Worm (Caenorhabditis elegans) whole organism, young adult: ENCODE results near the gene M117.1.

Experiments used
- B0261.1 ChIP-seq: sonication (generic microtip); optimal IDR thresholded peaks from 2 replicates; lab custom pipeline; 2016; ENCODE audit warnings: mild to moderate bottlenecking, missing genetic modification characterization, moderate library complexity, missing compliant biosample characterization
- C06A6.2 ChIP-seq: fragments of 200-800 bp; sonication (Bioruptor generic); conservative IDR thresholded peaks from 2 replicates; pipeline ENCODE4 v1.3.6; 2022; ENCODE audit warnings: missing genetic modification characterization, missing compliant biosample characterization
- D2030.7 ChIP-seq: fragments of 200-800 bp; sonication (Bioruptor generic); IDR thresholded peaks from 2 replicates; pipeline ENCODE4 v1.3.6; 2022; ENCODE audit warnings: missing genetic modification reagents, missing genetic modification characterization, missing compliant biosample characterization
- F22D6.2 ChIP-seq: sonication (generic microtip); optimal IDR thresholded peaks from 2 replicates; lab custom pipeline; 2016; ENCODE audit warnings: mild to moderate bottlenecking, missing genetic modification characterization, missing compliant biosample characterization
- F23B12.7 ChIP-seq: sonication (generic microtip); optimal IDR thresholded peaks from 2 replicates; lab custom pipeline; 2017; ENCODE audit warnings: missing genetic modification characterization, mild to moderate bottlenecking, missing compliant biosample characterization, antibody characterized with exemption, moderate library complexity; ENCODE audit not compliant: insufficient read depth
- F52B5.7 ChIP-seq: sonication (generic microtip); optimal IDR thresholded peaks from 2 replicates; lab custom pipeline; 2016; ENCODE audit warnings: mild to moderate bottlenecking, missing genetic modification characterization, missing compliant biosample characterization
- F57C9.4 ChIP-seq: sonication (generic microtip); optimal IDR thresholded peaks from 2 replicates; lab custom pipeline; 2017; ENCODE audit warnings: mild to moderate bottlenecking, missing genetic modification characterization, missing compliant biosample characterization
- T26A5.8 ChIP-seq: sonication (generic microtip); optimal IDR thresholded peaks from 2 replicates; lab custom pipeline; 2016; ENCODE audit warnings: missing genetic modification characterization, missing compliant biosample characterization
- Y53G8AR.9 ChIP-seq: fragments of 200-800 bp; sonication (Bioruptor generic); conservative IDR thresholded peaks from 2 replicates; pipeline ENCODE4 v1.3.6; 2022; ENCODE audit warnings: missing genetic modification reagents, missing genetic modification characterization, missing compliant biosample characterization
- ZK185.1 ChIP-seq: sonication (generic microtip); optimal IDR thresholded peaks from 2 replicates; lab custom pipeline; 2016; ENCODE audit warnings: mild to moderate bottlenecking, missing genetic modification characterization, missing compliant biosample characterization; ENCODE audit not compliant: poor library complexity, severe bottlenecking
- aptf-2 ChIP-seq: fragments of 200-800 bp; sonication (Bioruptor generic); conservative IDR thresholded peaks from 2 replicates; pipeline ENCODE4 v1.3.6; 2022; ENCODE audit warnings: missing genetic modification reagents, missing genetic modification characterization, missing compliant biosample characterization
- aptf-3 ChIP-seq: fragments of 200-800 bp; sonication (Bioruptor generic); IDR thresholded peaks from 2 replicates; pipeline ENCODE4 v1.3.6; 2022; ENCODE audit warnings: missing genetic modification characterization, missing compliant biosample characterization
- atf-7 ChIP-seq: sonication (generic microtip); optimal IDR thresholded peaks from 2 replicates; lab custom pipeline; 2017; ENCODE audit warnings: mild to moderate bottlenecking, missing genetic modification characterization, missing compliant biosample characterization
- attf-3 ChIP-seq: fragments of 200-800 bp; sonication (Bioruptor generic); conservative IDR thresholded peaks from 2 replicates; pipeline ENCODE4 v1.3.6; 2022; ENCODE audit warnings: missing genetic modification reagents, missing genetic modification characterization, missing compliant biosample characterization
- attf-5 ChIP-seq: fragments of 200-800 bp; sonication (Bioruptor generic); optimal IDR thresholded peaks from 2 replicates; lab custom pipeline; 2018; ENCODE audit warnings: mild to moderate bottlenecking, missing genetic modification characterization, missing compliant biosample characterization
- ccch-3 ChIP-seq: fragments of 200-800 bp; sonication (Bioruptor generic); optimal IDR thresholded peaks from 2 replicates; lab custom pipeline; 2018; ENCODE audit warnings: mild to moderate bottlenecking, missing genetic modification characterization, missing compliant biosample characterization
- cebp-1 ChIP-seq, 2 experiments: fragments of 200-800 bp in 1 of 2; sonication (Bioruptor generic) in 1 of 2; sonication (generic microtip) in 1 of 2; IDR thresholded peaks in 1 of 2; optimal IDR thresholded peaks in 1 of 2; 2 replicates each; pipeline versions ENCODE4 v1.3.6 to Lab custom; 2017 to 2022; ENCODE audit warnings: missing compliant biosample characterization in 2 of 2, missing genetic modification characterization in 2 of 2, mild to moderate bottlenecking in 1 of 2, missing genetic modification reagents in 1 of 2, moderate library complexity in 1 of 2
- ceh-40 ChIP-seq: fragments of 200-800 bp; sonication (Bioruptor generic); IDR thresholded peaks from 2 replicates; pipeline ENCODE4 v1.3.6; 2022; ENCODE audit warnings: missing genetic modification characterization, missing compliant biosample characterization
- ceh-91 ChIP-seq: fragments of 200-800 bp; sonication (Bioruptor generic); IDR thresholded peaks from 2 replicates; pipeline ENCODE4 v1.3.6; 2022; ENCODE audit warnings: missing genetic modification reagents, missing genetic modification characterization, missing compliant biosample characterization
- die-1 ChIP-seq: sonication (generic microtip); optimal IDR thresholded peaks from 2 replicates; lab custom pipeline; 2016; ENCODE audit warnings: missing genotype, mild to moderate bottlenecking, missing genetic modification characterization, missing compliant biosample characterization
- dpff-1 ChIP-seq: sonication (generic microtip); optimal IDR thresholded peaks from 2 replicates; lab custom pipeline; 2017; ENCODE audit warnings: mild to moderate bottlenecking, missing genetic modification characterization, missing compliant biosample characterization
- egl-18 ChIP-seq: fragments of 200-800 bp; sonication (Bioruptor generic); IDR thresholded peaks from 2 replicates; pipeline ENCODE4 v1.3.6; 2022; ENCODE audit warnings: missing genetic modification reagents, missing genetic modification characterization, missing compliant biosample characterization
- egl-44 ChIP-seq: fragments of 200-800 bp; sonication (Bioruptor generic); IDR thresholded peaks from 2 replicates; pipeline ENCODE4 v1.3.6; 2022; ENCODE audit warnings: missing genetic modification reagents, missing genetic modification characterization, missing compliant biosample characterization
- hlh-12 ChIP-seq: sonication (generic microtip); optimal IDR thresholded peaks from 2 replicates; lab custom pipeline; 2016; ENCODE audit warnings: missing genetic modification characterization, missing compliant biosample characterization
- hlh-26 ChIP-seq: fragments of 200-800 bp; sonication (Bioruptor generic); conservative IDR thresholded peaks from 2 replicates; pipeline ENCODE4 v1.3.6; 2022; ENCODE audit warnings: missing genetic modification reagents, missing genetic modification characterization, missing compliant biosample characterization
- hmg-1.2 ChIP-seq: fragments of 200-800 bp; sonication (Bioruptor generic); IDR thresholded peaks from 2 replicates; pipeline ENCODE4 v1.3.6; 2022; ENCODE audit warnings: missing genetic modification reagents, missing genetic modification characterization, missing compliant biosample characterization
- let-526 ChIP-seq: fragments of 200-800 bp; sonication (Bioruptor generic); IDR thresholded peaks from 2 replicates; pipeline ENCODE4 v1.3.6; 2022; ENCODE audit warnings: missing genetic modification reagents, missing genetic modification characterization, missing compliant biosample characterization
- lin-26 ChIP-seq: fragments of 200-800 bp; sonication (Bioruptor generic); IDR thresholded peaks from 2 replicates; pipeline ENCODE4 v1.3.6; 2022; ENCODE audit warnings: missing genetic modification reagents, missing genetic modification characterization, missing compliant biosample characterization
- lin-54 ChIP-seq: fragments of 200-800 bp; sonication (Bioruptor generic); optimal IDR thresholded peaks from 2 replicates; lab custom pipeline; 2018; ENCODE audit warnings: mild to moderate bottlenecking, missing genetic modification characterization, missing compliant biosample characterization
- lir-1 ChIP-seq: fragments of 200-800 bp; sonication (Bioruptor generic); conservative IDR thresholded peaks from 2 replicates; pipeline ENCODE4 v1.3.6; 2022; ENCODE audit warnings: missing genetic modification reagents, missing genetic modification characterization, missing compliant biosample characterization
- madf-3 ChIP-seq: fragments of 200-800 bp; sonication (Bioruptor generic); IDR thresholded peaks from 2 replicates; pipeline ENCODE4 v1.3.6; 2022; ENCODE audit warnings: missing genetic modification reagents, missing genetic modification characterization, missing compliant biosample characterization
- madf-6 ChIP-seq: fragments of 200-800 bp; sonication (Bioruptor generic); IDR thresholded peaks from 2 replicates; pipeline ENCODE4 v1.3.6; 2022; ENCODE audit warnings: missing genetic modification reagents, missing genetic modification characterization, missing compliant biosample characterization
- mcd-1 ChIP-seq: fragments of 200-800 bp; sonication (Bioruptor generic); IDR thresholded peaks from 2 replicates; pipeline ENCODE4 v1.3.6; 2022; ENCODE audit warnings: missing genetic modification reagents, missing genetic modification characterization, missing compliant biosample characterization
- nhr-179 ChIP-seq: sonication (generic microtip); optimal IDR thresholded peaks from 2 replicates; lab custom pipeline; 2016; ENCODE audit warnings: mild to moderate bottlenecking, missing genetic modification characterization, missing compliant biosample characterization
- nhr-27 ChIP-seq: fragments of 200-800 bp; sonication (Bioruptor generic); optimal IDR thresholded peaks from 2 replicates; lab custom pipeline; 2018; ENCODE audit warnings: mild to moderate bottlenecking, missing genetic modification characterization, moderate library complexity, missing compliant biosample characterization
- pha-4 ChIP-seq: fragments of 150-350 bp; sonication (generic microtip); optimal IDR thresholded peaks from 2 replicates; lab custom pipeline; 2014; ENCODE audit warnings: missing biosample characterization, missing genetic modification reagents, missing genetic modification characterization
- rcor-1 ChIP-seq: fragments of 200-800 bp; sonication (Bioruptor generic); IDR thresholded peaks from 2 replicates; pipeline ENCODE4 v1.3.6; 2022; ENCODE audit warnings: missing genetic modification reagents, missing genetic modification characterization, missing compliant biosample characterization
- rec-8 ChIP-seq, 2 experiments: sonication (generic microtip); optimal IDR thresholded peaks; 2 replicates each; lab custom pipeline; 2016; ENCODE audit warnings: mild to moderate bottlenecking in 2 of 2, missing genetic modification characterization in 2 of 2, missing genetic modification reagents in 2 of 2, missing genotype in 2 of 2, missing biosample characterization in 1 of 2, missing compliant biosample characterization in 1 of 2, moderate library complexity in 1 of 2
- rpc-1 ChIP-seq, 2 experiments: fragments of 150-350 bp in 1 of 2; sonication (generic microtip) in 1 of 2; optimal IDR thresholded peaks; 2 replicates each; lab custom pipeline; 2014 to 2018; ENCODE audit warnings: missing biosample characterization in 1 of 2, missing genetic modification characterization in 1 of 2, missing genetic modification reagents in 1 of 2, missing genotype in 1 of 2
- sdz-38 ChIP-seq: sonication (generic microtip); optimal IDR thresholded peaks from 2 replicates; lab custom pipeline; 2016; ENCODE audit warnings: missing genotype, missing genetic modification characterization, missing compliant biosample characterization
- snpc-4 ChIP-seq, 5 experiments: fragments of 150-350 bp in 1 of 5; sonication (generic microtip) in 4 of 5; optimal IDR thresholded peaks; 2 replicates each; lab custom pipeline; 2014 to 2018; ENCODE audit warnings: missing genetic modification characterization in 5 of 5, missing biosample characterization in 3 of 5, antibody characterized with exemption in 2 of 5, mild to moderate bottlenecking in 2 of 5, missing compliant biosample characterization in 2 of 5, missing genotype in 2 of 5, moderate library complexity in 2 of 5, missing genetic modification reagents in 1 of 5
- somi-1 ChIP-seq: fragments of 200-800 bp; sonication (Bioruptor generic); optimal IDR thresholded peaks from 2 replicates; lab custom pipeline; 2018; ENCODE audit warnings: mild to moderate bottlenecking, missing genetic modification characterization, missing compliant biosample characterization
- zim-3 ChIP-seq: sonication (generic microtip); optimal IDR thresholded peaks from 2 replicates; lab custom pipeline; 2017; ENCODE audit warnings: mild to moderate bottlenecking, missing genetic modification characterization, moderate library complexity, missing compliant biosample characterization
- ztf-26 ChIP-seq: sonication (generic microtip); optimal IDR thresholded peaks from 2 replicates; lab custom pipeline; 2017; ENCODE audit warnings: missing genetic modification characterization, missing compliant biosample characterization
- ztf-6 ChIP-seq: fragments of 200-800 bp; sonication (Bioruptor generic); IDR thresholded peaks from 2 replicates; pipeline ENCODE4 v1.3.6; 2022; ENCODE audit warnings: missing genetic modification reagents, missing genetic modification characterization, missing compliant biosample characterization

The M117.1 gene

DNA sequence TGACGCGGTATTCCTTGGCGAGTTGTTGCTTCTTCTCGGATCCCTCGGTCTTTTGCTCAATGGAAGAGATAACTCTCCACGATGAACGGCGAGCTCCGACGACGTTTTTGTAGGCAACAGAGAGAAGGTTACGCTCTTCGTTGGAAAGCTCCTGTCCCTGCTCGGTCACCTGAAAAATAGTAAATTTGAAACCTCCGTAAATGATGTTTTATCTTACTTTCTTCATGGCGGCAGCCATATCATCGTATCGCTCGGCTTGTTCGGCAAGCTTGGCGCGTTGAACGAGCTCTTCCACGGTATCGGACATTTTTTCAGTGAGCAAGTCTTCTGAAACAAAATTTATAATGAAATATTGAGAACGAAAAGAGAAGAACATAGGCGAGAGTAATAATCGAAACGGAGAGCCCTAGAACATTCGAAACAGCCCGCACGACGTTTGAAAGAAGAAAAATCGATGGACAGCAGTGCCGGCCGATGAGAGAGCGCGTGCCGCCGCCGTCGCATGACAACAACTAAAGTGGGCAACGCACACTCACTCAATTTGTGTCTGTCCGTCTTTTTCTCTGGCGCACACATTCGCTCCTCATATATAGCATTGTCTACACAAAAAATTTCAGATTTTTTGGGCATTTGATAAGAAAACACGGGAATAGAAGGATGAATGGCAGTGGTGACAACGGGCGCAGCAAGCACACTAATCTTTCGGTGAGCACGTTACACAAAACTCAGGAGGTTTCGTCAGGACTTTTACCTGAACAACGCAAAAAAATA is 7.7 kb downstream of the M117.1 start, which contains the start of the genes par-5 and M117.3 (continued):
- TF ChIP-seq snpc-4 (GFP tag; optimal IDR thresholded peaks at IDR 0.05; lab: Kevin White, UChicago), result no peak
- TF ChIP-seq snpc-4 (tag; optimal IDR thresholded peaks at IDR 0.05; lab: Kevin White, UChicago), result peak in 3 of 4 experiments; percentile 5 to 18 (median 15)
- TF ChIP-seq pha-4 (tag; lab: Kevin White, UChicago), result no peak
- TF ChIP-seq C06A6.2 (GFP tag; lab: Robert Waterston, UW), result peak; percentile 60; the same call in 1 of the 2 replicates
- no peak for TF ChIP-seq ceh-40 (GFP tag; lab: Robert Waterston, UW)
- TF ChIP-seq egl-44 (GFP tag; lab: Robert Waterston, UW), result peak; percentile 90
- TF ChIP-seq nhr-27, result no peak
- TF ChIP-seq attf-3 (GFP tag; lab: Robert Waterston, UW), result 0 out of 2 replicates have a peak, but pooled peaks have one; percentile 8
- no peak for TF ChIP-seq aptf-3 (GFP tag; lab: Robert Waterston, UW)
- no peak for TF ChIP-seq T26A5.8 (tag; lab: Kevin White, UChicago)
- peak; percentile 68 for TF ChIP-seq lin-54
- TF ChIP-seq egl-18, result 0 out of 2 replicates have a peak, but pooled peaks have one; percentile 22
- no peak for TF ChIP-seq hlh-26
- TF ChIP-seq aptf-2, result no peak
- TF ChIP-seq mcd-1 (GFP tag; lab: Robert Waterston, UW), result peak; percentile 58
- no peak for TF ChIP-seq ccch-3 (GFP tag; lab: Kevin White, UChicago)
- TF ChIP-seq D2030.7 (GFP tag; lab: Robert Waterston, UW), result peak; percentile 11; the same call in 1 of the 2 replicates
- TF ChIP-seq ZK185.1, result peak; percentile 57
- TF ChIP-seq F57C9.4, result no peak
- TF ChIP-seq rec-8 (tag; optimal IDR thresholded peaks at IDR 0.05; lab: Kevin White, UChicago), result no peak
- 0 out of 2 replicates have a peak, but pooled peaks have one; percentile 63 for TF ChIP-seq Y53G8AR.9 (GFP tag; lab: Robert Waterston, UW)
- peak; percentile 14 for TF ChIP-seq die-1
- TF ChIP-seq ceh-91 (GFP tag; lab: Robert Waterston, UW), result no peak
- no peak for TF ChIP-seq F23B12.7
- no peak for TF ChIP-seq ztf-6
- no peak for TF ChIP-seq B0261.1 (tag; lab: Kevin White, UChicago)
- no peak for TF ChIP-seq let-526 (GFP tag; lab: Robert Waterston, UW)
- TF ChIP-seq F22D6.2, result peak; percentile 19
- peak; percentile 68; the same call in 1 of the 2 replicates for TF ChIP-seq lin-26 (GFP tag; lab: Robert Waterston, UW)
- peak; percentile 75 for TF ChIP-seq cebp-1 (GFP tag; IDR thresholded peaks at IDR 0.05; lab: Robert Waterston, UW)
- TF ChIP-seq cebp-1 (tag; optimal IDR thresholded peaks at IDR 0.05; lab: Kevin White, UChicago), result peak; percentile 89
- peak; percentile 88 for TF ChIP-seq attf-5
- peak; percentile 51; the same call in 1 of the 2 replicates for TF ChIP-seq lir-1 (GFP tag; lab: Robert Waterston, UW)
- TF ChIP-seq ztf-26, result peak; percentile 21
- TF ChIP-seq somi-1 (GFP tag; lab: Kevin White, UChicago), result peak; percentile 52
- no peak for TF ChIP-seq sdz-38 (tag; lab: Kevin White, UChicago)
- no peak for TF ChIP-seq dpff-1 (tag; lab: Kevin White, UChicago)
- TF ChIP-seq zim-3, result no peak
- TF ChIP-seq hmg-1.2 (GFP tag; lab: Robert Waterston, UW), result peak; percentile 62; the same call in 1 of the 2 replicates
- peak; percentile 26 for TF ChIP-seq F52B5.7
- TF ChIP-seq nhr-179 (tag; lab: Kevin White, UChicago), result no peak
- TF ChIP-seq atf-7 (tag; lab: Kevin White, UChicago), result peak; percentile 69
- no peak; the same call in 1 of the 2 replicates for TF ChIP-seq madf-3 (GFP tag; lab: Robert Waterston, UW)
- no peak for TF ChIP-seq rpc-1 (optimal IDR thresholded peaks at IDR 0.05; lab: Kevin White, UChicago)
- no peak for TF ChIP-seq rpc-1 (tag; optimal IDR thresholded peaks at IDR 0.05; lab: Kevin White, UChicago)
- TF ChIP-seq madf-6 (GFP tag; lab: Robert Waterston, UW), result peak; percentile 29; the same call in 1 of the 2 replicates
- no peak for TF ChIP-seq hlh-12 (tag; lab: Kevin White, UChicago)
- peak; percentile 57 for TF ChIP-seq rcor-1 (GFP tag; lab: Robert Waterston, UW)
